Worm (Caenorhabditis elegans) whole organism, L1 larva: ENCODE results near the gene smc-5.

ENCODE experiments used
- C04F5.9 ChIP-seq: sonication (generic microtip); optimal IDR thresholded peaks from 2 replicates; lab custom pipeline; 2016; ENCODE audit warnings: missing genetic modification characterization, missing compliant biosample characterization
- C16A3.4 ChIP-seq: fragments of 150-350 bp; optimal IDR thresholded peaks from 2 replicates; lab custom pipeline; 2014; ENCODE audit warnings: missing biosample characterization, missing genetic modification characterization
- Y116A8C.19 ChIP-seq: sonication (generic microtip); optimal IDR thresholded peaks from 2 replicates; lab custom pipeline; 2016; ENCODE audit warnings: missing compliant biosample characterization, missing genetic modification characterization, borderline replicate concordance
- aly-2 ChIP-seq: fragments of 150-350 bp; optimal IDR thresholded peaks from 2 replicates; lab custom pipeline; 2014; ENCODE audit warnings: missing biosample characterization, missing genetic modification characterization
- ceh-63 ChIP-seq: fragments of 200-800 bp; sonication (Bioruptor generic); optimal IDR thresholded peaks from 2 replicates; lab custom pipeline; 2018; ENCODE audit warnings: mild to moderate bottlenecking, missing genetic modification characterization, missing compliant biosample characterization
- ceh-8 ChIP-seq: fragments of 200-800 bp; sonication (Bioruptor generic); optimal IDR thresholded peaks from 2 replicates; lab custom pipeline; 2018; ENCODE audit warnings: mild to moderate bottlenecking, missing genetic modification characterization, moderate library complexity, missing compliant biosample characterization
- ces-1 ChIP-seq: fragments of 150-350 bp; optimal IDR thresholded peaks from 2 replicates; lab custom pipeline; 2014; ENCODE audit warnings: missing biosample characterization, missing genetic modification reagents, missing genetic modification characterization
- dsc-1 ChIP-seq: sonication (generic microtip); optimal IDR thresholded peaks from 2 replicates; lab custom pipeline; 2016; ENCODE audit warnings: mild to moderate bottlenecking, missing genetic modification characterization, missing compliant biosample characterization
- efl-1 ChIP-seq, 4 experiments: fragments of 150-350 bp; optimal IDR thresholded peaks in 3 of 4; peaks in 1 of 4; 1 replicate in 1 of 4; 2 replicates in 3 of 4; lab custom pipeline; 2014; ENCODE audit warnings: missing biosample characterization in 2 of 4, missing genetic modification characterization in 2 of 4, missing genetic modification reagents in 2 of 4
- egl-27 ChIP-seq, 2 experiments: fragments of 150-350 bp in 1 of 2; sonication (generic microtip); optimal IDR thresholded peaks; 3 replicates each; lab custom pipeline; 2017 to 2018; ENCODE audit warnings: missing biosample characterization in 2 of 2, missing genetic modification characterization in 2 of 2, missing genetic modification reagents in 2 of 2
- elt-3 ChIP-seq, 6 experiments: fragments of 150-350 bp in 1 of 6; sonication (generic microtip); optimal IDR thresholded peaks; 2 replicates each; lab custom pipeline; 2017 to 2018; ENCODE audit warnings: missing biosample characterization in 6 of 6, missing genetic modification characterization in 6 of 6, inconsistent platforms in 1 of 6
- ets-5 ChIP-seq: fragments of 200-800 bp; sonication (Bioruptor generic); IDR thresholded peaks from 2 replicates; pipeline ENCODE4 v1.3.6; 2022; ENCODE audit warnings: missing genetic modification characterization, missing compliant biosample characterization
- fkh-4 ChIP-seq: sonication (generic microtip); optimal IDR thresholded peaks from 2 replicates; lab custom pipeline; 2016; ENCODE audit warnings: missing compliant biosample characterization, missing genetic modification characterization, borderline replicate concordance
- fos-1 ChIP-seq: fragments of 150-350 bp; optimal IDR thresholded peaks from 2 replicates; lab custom pipeline; 2014; ENCODE audit warnings: missing biosample characterization, missing genetic modification characterization
- hlh-17 ChIP-seq: fragments of 200-800 bp; sonication (Bioruptor generic); optimal IDR thresholded peaks from 2 replicates; lab custom pipeline; 2018; ENCODE audit warnings: missing genetic modification characterization, mild to moderate bottlenecking, missing compliant biosample characterization, moderate library complexity, borderline replicate concordance
- hlh-4 ChIP-seq: sonication (generic microtip); optimal IDR thresholded peaks from 2 replicates; lab custom pipeline; 2016; ENCODE audit warnings: mild to moderate bottlenecking, missing genetic modification characterization, missing compliant biosample characterization
- hpl-2 ChIP-seq: fragments of 150-350 bp; optimal IDR thresholded peaks from 2 replicates; lab custom pipeline; 2014; ENCODE audit warnings: missing biosample characterization, missing genetic modification reagents, missing genetic modification characterization
- isw-1 ChIP-seq: fragments of 200-800 bp; sonication (Bioruptor generic); IDR thresholded peaks from 2 replicates; pipeline ENCODE4 v1.3.6; 2022; ENCODE audit warnings: missing genetic modification characterization, missing compliant biosample characterization
- lin-14 ChIP-seq: fragments of 200-800 bp; sonication (Bioruptor generic); optimal IDR thresholded peaks from 2 replicates; lab custom pipeline; 2018; ENCODE audit warnings: mild to moderate bottlenecking, missing genetic modification characterization, moderate library complexity, missing compliant biosample characterization
- lin-15B ChIP-seq: fragments of 150-350 bp; sonication (generic microtip); optimal IDR thresholded peaks from 3 replicates; lab custom pipeline; 2014; ENCODE audit warnings: missing biosample characterization, missing genetic modification characterization
- lin-39 ChIP-seq: fragments of 150-350 bp; optimal IDR thresholded peaks from 2 replicates; lab custom pipeline; 2014; ENCODE audit warnings: missing biosample characterization, missing genetic modification reagents, missing genetic modification characterization
- lsy-2 ChIP-seq, 2 experiments: fragments of 150-350 bp; optimal IDR thresholded peaks; 2 replicates each; lab custom pipeline; 2014; ENCODE audit warnings: missing biosample characterization in 2 of 2, missing genetic modification characterization in 2 of 2
- mab-9 ChIP-seq: fragments of 200-800 bp; sonication (Bioruptor generic); IDR thresholded peaks from 2 replicates; pipeline ENCODE4 v1.3.6; 2022; ENCODE audit warnings: missing genetic modification reagents, missing genetic modification characterization, missing compliant biosample characterization
- mef-2 ChIP-seq: fragments of 150-350 bp; optimal IDR thresholded peaks from 2 replicates; lab custom pipeline; 2014; ENCODE audit warnings: missing biosample characterization, missing genetic modification characterization
- nhr-11 ChIP-seq: fragments of 150-350 bp; optimal IDR thresholded peaks from 2 replicates; lab custom pipeline; 2014; ENCODE audit warnings: missing biosample characterization, missing genetic modification characterization
- nhr-20 ChIP-seq: sonication (generic microtip); optimal IDR thresholded peaks from 2 replicates; lab custom pipeline; 2016; ENCODE audit warnings: mild to moderate bottlenecking, missing genetic modification characterization, missing compliant biosample characterization
- nhr-237 ChIP-seq: fragments of 150-350 bp; optimal IDR thresholded peaks from 2 replicates; lab custom pipeline; 2014; ENCODE audit warnings: missing biosample characterization, missing genetic modification characterization
- nhr-47 ChIP-seq: sonication (generic microtip); optimal IDR thresholded peaks from 2 replicates; lab custom pipeline; 2016; ENCODE audit warnings: mild to moderate bottlenecking, missing genetic modification characterization, moderate library complexity, missing compliant biosample characterization
- nhr-71 ChIP-seq: sonication (generic microtip); optimal IDR thresholded peaks from 2 replicates; lab custom pipeline; 2016; ENCODE audit warnings: mild to moderate bottlenecking, missing genetic modification characterization, moderate library complexity, missing compliant biosample characterization
- nhr-77 ChIP-seq: fragments of 150-350 bp; optimal IDR thresholded peaks from 2 replicates; lab custom pipeline; 2014; ENCODE audit warnings: missing biosample characterization, missing genetic modification characterization
- nhr-84 ChIP-seq: sonication (generic microtip); optimal IDR thresholded peaks from 2 replicates; lab custom pipeline; 2017; ENCODE audit warnings: missing biosample characterization, missing genetic modification characterization
- nhr-85 ChIP-seq: sonication (generic microtip); peaks from one replicate; lab custom pipeline; 2016; ENCODE audit warnings: missing genetic modification characterization, inconsistent platforms, missing compliant biosample characterization
- nhr-90 ChIP-seq: sonication (generic microtip); optimal IDR thresholded peaks from 2 replicates; lab custom pipeline; 2016; ENCODE audit warnings: mild to moderate bottlenecking, missing genetic modification characterization, missing compliant biosample characterization; ENCODE audit not compliant: poor library complexity
- pqm-1 ChIP-seq: sonication (generic microtip); optimal IDR thresholded peaks from 3 replicates; lab custom pipeline; 2017; ENCODE audit warnings: missing biosample characterization, missing genetic modification characterization
- rnt-1 ChIP-seq: sonication (generic microtip); optimal IDR thresholded peaks from 2 replicates; lab custom pipeline; 2016; ENCODE audit warnings: mild to moderate bottlenecking, missing genetic modification characterization, moderate library complexity, missing compliant biosample characterization
- skn-1 ChIP-seq: fragments of 150-350 bp; optimal IDR thresholded peaks from 2 replicates; lab custom pipeline; 2014; ENCODE audit warnings: missing biosample characterization, missing genetic modification characterization
- snu-23 ChIP-seq: sonication (generic microtip); optimal IDR thresholded peaks from 2 replicates; lab custom pipeline; 2016; ENCODE audit warnings: missing genetic modification characterization, missing compliant biosample characterization
- sox-4 ChIP-seq: sonication (generic microtip); optimal IDR thresholded peaks from 2 replicates; lab custom pipeline; 2016; ENCODE audit warnings: missing genetic modification characterization, missing compliant biosample characterization
- sup-37 ChIP-seq: fragments of 200-800 bp; sonication (Bioruptor generic); optimal IDR thresholded peaks from 2 replicates; lab custom pipeline; 2018; ENCODE audit warnings: mild to moderate bottlenecking, missing genetic modification characterization, missing compliant biosample characterization
- swsn-7 ChIP-seq: sonication (generic microtip); optimal IDR thresholded peaks from 2 replicates; lab custom pipeline; 2016; ENCODE audit warnings: missing genetic modification characterization, missing compliant biosample characterization
- tbx-2 ChIP-seq: sonication (generic microtip); optimal IDR thresholded peaks from 2 replicates; lab custom pipeline; 2016; ENCODE audit warnings: missing genetic modification characterization, missing compliant biosample characterization
- tlp-1 ChIP-seq: fragments of 150-350 bp; optimal IDR thresholded peaks from 2 replicates; lab custom pipeline; 2014; ENCODE audit warnings: missing biosample characterization, missing genetic modification characterization
- unc-130 ChIP-seq: fragments of 150-350 bp; optimal IDR thresholded peaks from 2 replicates; lab custom pipeline; 2017; ENCODE audit warnings: missing biosample characterization, missing genetic modification characterization, inconsistent platforms
- unc-30 ChIP-seq: sonication (generic microtip); optimal IDR thresholded peaks from 2 replicates; lab custom pipeline; 2017; ENCODE audit warnings: missing biosample characterization, missing genetic modification characterization
- unc-62 ChIP-seq: fragments of 150-350 bp; optimal IDR thresholded peaks from 2 replicates; lab custom pipeline; 2014; ENCODE audit warnings: missing biosample characterization, missing genetic modification reagents, missing genetic modification characterization
- zag-1 ChIP-seq: fragments of 150-350 bp; optimal IDR thresholded peaks from 2 replicates; lab custom pipeline; 2014; ENCODE audit warnings: missing biosample characterization, missing genetic modification characterization
- zip-4 ChIP-seq: fragments of 200-800 bp; sonication (Bioruptor generic); optimal IDR thresholded peaks from 2 replicates; lab custom pipeline; 2018; ENCODE audit warnings: mild to moderate bottlenecking, missing genetic modification characterization, moderate library complexity, missing compliant biosample characterization
- ztf-11 ChIP-seq, 2 experiments: sonication (generic microtip); optimal IDR thresholded peaks; 2 replicates each; lab custom pipeline; 2016 to 2017; ENCODE audit warnings: missing genetic modification characterization in 2 of 2, missing biosample characterization in 1 of 2, missing compliant biosample characterization in 1 of 2

Gene smc-5

ce11 chrII:5055129-5055666, 6.7 kb upstream of the smc-5 start, which contains the start of the genes ify-1 and rpl-22 (continued):
- TF ChIP-seq nhr-71 (peak; percentile 96), unc-62 (GFP tag; lab: Kevin White, UChicago) (no peak), hpl-2 (GFP tag; lab: Kevin White, UChicago) (peak; percentile 75), nhr-237 (peak; percentile 77), C16A3.4 (tag; lab: Kevin White, UChicago) (peak; percentile 98), isw-1 (GFP tag; lab: Robert Waterston, UW) (peak; percentile 93), hlh-4 (tag; lab: Kevin White, UChicago) (no peak), tlp-1 (no peak), zag-1 (peak; percentile 17), nhr-90 (tag; lab: Kevin White, UChicago) (peak; percentile 92), efl-1 (optimal IDR thresholded peaks at IDR 0.05; lab: Kevin White, UChicago) (peak; percentile 95 to 96), efl-1 (GFP tag; optimal IDR thresholded peaks at IDR 0.05 in 1 of 2; lab: Kevin White, UChicago) (peak; percentile 93 to 99), elt-3 (tag; optimal IDR thresholded peaks at IDR 0.05; lab: Kevin White, UChicago) (peak; percentile 5 to 98 (median 78)), C04F5.9 (peak; percentile 80), lin-39 (tag; lab: Kevin White, UChicago) (peak; percentile 82), rnt-1 (tag; lab: Kevin White, UChicago) (peak; percentile 96), snu-23 (GFP tag; lab: Kevin White, UChicago) (peak; percentile 98), unc-130 (tag; lab: Kevin White, UChicago) (peak; percentile 99), Y116A8C.19 (tag; lab: Kevin White, UChicago) (no peak), mab-9 (peak; percentile 53; the same call in 1 of the 2 replicates), ces-1 (GFP tag; lab: Kevin White, UChicago) (no peak), fkh-4 (tag; lab: Kevin White, UChicago) (peak; percentile 54), unc-30 (tag; lab: Kevin White, UChicago) (no peak), nhr-20 (peak; percentile 97), ceh-8 (GFP tag; lab: Kevin White, UChicago) (peak; percentile 83), zip-4 (GFP tag; lab: Kevin White, UChicago) (peak; percentile 78), nhr-47 (peak; percentile 94), sox-4 (tag; lab: Kevin White, UChicago) (peak; percentile 48), mef-2 (tag; lab: Kevin White, UChicago) (peak; percentile 17), swsn-7 (tag; lab: Kevin White, UChicago) (peak; percentile 93), nhr-11 (tag; lab: Kevin White, UChicago) (peak; percentile 72), lin-14 (GFP tag; lab: Kevin White, UChicago) (peak; percentile 92), ets-5 (GFP tag; lab: Robert Waterston, UW) (no peak), sup-37 (GFP tag; lab: Kevin White, UChicago) (peak; percentile 51), ztf-11 (tag; optimal IDR thresholded peaks at IDR 0.05; lab: Kevin White, UChicago) (peak in 1 of 2 experiments; percentile 78), pqm-1 (tag; lab: Kevin White, UChicago) (no peak), tbx-2 (tag; lab: Kevin White, UChicago) (peak; percentile 92), fos-1 (peak; percentile 86), lin-15B (tag; lab: Kevin White, UChicago) (peak; percentile 97), nhr-84 (tag; lab: Kevin White, UChicago) (no peak)

DNA sequence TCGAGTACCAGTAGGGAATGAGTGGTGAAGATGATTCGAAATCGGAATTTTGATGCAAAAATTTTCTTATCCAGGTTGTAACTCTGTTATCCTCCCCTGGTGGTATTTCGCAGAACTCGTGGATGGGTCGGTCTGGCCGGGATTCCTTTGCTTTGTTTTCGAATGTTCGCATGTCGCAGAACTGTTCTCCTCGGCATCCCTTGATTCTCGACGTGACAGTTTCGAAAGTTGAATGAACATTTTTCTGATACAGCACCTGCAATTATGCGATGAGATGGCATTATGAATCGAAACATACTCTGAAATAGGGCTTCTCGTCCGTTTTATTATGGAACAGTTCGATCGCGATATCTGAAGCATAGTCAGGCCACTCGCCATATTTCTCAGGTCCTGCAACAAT, 5.7 kb upstream of the smc-5 start:
- TF ChIP-seq fos-1, result no peak
- TF ChIP-seq hlh-17 (GFP tag; lab: Kevin White, UChicago), result no peak
- peak; percentile 47 for TF ChIP-seq nhr-85
- no peak for TF ChIP-seq isw-1 (GFP tag; lab: Robert Waterston, UW)
- no peak for TF ChIP-seq ces-1 (GFP tag; lab: Kevin White, UChicago)
- no peak for TF ChIP-seq skn-1
- TF ChIP-seq hlh-4 (tag; lab: Kevin White, UChicago), result no peak
- TF ChIP-seq aly-2 (tag; lab: Kevin White, UChicago), result no peak
- TF ChIP-seq zag-1, result no peak
- TF ChIP-seq zip-4 (GFP tag; lab: Kevin White, UChicago), result no peak
- no peak for TF ChIP-seq nhr-71
- TF ChIP-seq lsy-2 (tag; optimal IDR thresholded peaks at IDR 0.05; lab: Kevin White, UChicago), result peak in 1 of 2 experiments; percentile 2
- TF ChIP-seq efl-1 (optimal IDR thresholded peaks at IDR 0.05; lab: Kevin White, UChicago), result no peak
- peak in 1 of 2 experiments; percentile 92 for TF ChIP-seq efl-1 (GFP tag; optimal IDR thresholded peaks at IDR 0.05 in 1 of 2; lab: Kevin White, UChicago)
- TF ChIP-seq pqm-1 (tag; lab: Kevin White, UChicago), result no peak
- TF ChIP-seq Y116A8C.19 (tag; lab: Kevin White, UChicago), result no peak
- no peak for TF ChIP-seq snu-23 (GFP tag; lab: Kevin White, UChicago)
- TF ChIP-seq fkh-4 (tag; lab: Kevin White, UChicago), result no peak
- no peak for TF ChIP-seq swsn-7 (tag; lab: Kevin White, UChicago)
- TF ChIP-seq egl-27 (tag; optimal IDR thresholded peaks at IDR 0.05; lab: Kevin White, UChicago), result no peak
- no peak for TF ChIP-seq nhr-47
- peak; percentile 7 for TF ChIP-seq nhr-77 (tag; lab: Kevin White, UChicago)
- no peak for TF ChIP-seq ceh-63
- TF ChIP-seq ets-5 (GFP tag; lab: Robert Waterston, UW), result no peak
- no peak for TF ChIP-seq nhr-90 (tag; lab: Kevin White, UChicago)
- TF ChIP-seq dsc-1 (tag; lab: Kevin White, UChicago), result peak; percentile 0
